Fruit fly (Drosophila melanogaster) whole organism, embryonic: Measurements from ENCODE around the gene CG16758.

Experiments
- Antp ChIP-seq: fragments of 200-800 bp; sonication (Bioruptor generic); optimal IDR thresholded peaks from 3 replicates; lab custom pipeline; 2016; ENCODE audit warnings: missing biosample characterization, missing genetic modification characterization
- Asciz ChIP-seq: fragments of 200-800 bp; sonication (Bioruptor generic); optimal IDR thresholded peaks from 2 replicates; lab custom pipeline; 2017; ENCODE audit warnings: missing biosample characterization, mild to moderate bottlenecking, missing genetic modification characterization, missing genetic modification reagents
- Awh ChIP-seq: fragments of 200-800 bp; sonication (Bioruptor generic); IDR thresholded peaks from 2 replicates; pipeline ENCODE4, ENCODE4 v1.3.6; 2022; ENCODE audit warnings: missing biosample characterization, missing genetic modification characterization
- CG10209 ChIP-seq: fragments of 200-800 bp; sonication (Bioruptor generic); optimal IDR thresholded peaks from 3 replicates; lab custom pipeline; 2017; ENCODE audit warnings: missing biosample characterization, mild to moderate bottlenecking, missing genetic modification characterization, missing genetic modification reagents
- CG10267 ChIP-seq: fragments of 200-800 bp; sonication (Bioruptor generic); optimal IDR thresholded peaks from 2 replicates; lab custom pipeline; 2018; ENCODE audit warnings: missing biosample characterization, mild to moderate bottlenecking, missing genetic modification characterization, moderate library complexity
- CG11085 ChIP-seq: fragments of 200-800 bp; sonication (Bioruptor generic); IDR thresholded peaks from 2 replicates; pipeline ENCODE4 v1.3.6; 2022; ENCODE audit warnings: missing biosample characterization, missing genetic modification characterization
- CG11723 ChIP-seq: fragments of 200-800 bp; sonication (Bioruptor generic); optimal IDR thresholded peaks from 2 replicates; lab custom pipeline; 2017; ENCODE audit warnings: missing biosample characterization, mild to moderate bottlenecking, missing genetic modification characterization
- CG12104 ChIP-seq: fragments of 200-800 bp; sonication (Bioruptor generic); optimal IDR thresholded peaks from 3 replicates; lab custom pipeline; 2016; ENCODE audit warnings: missing biosample characterization, missing genetic modification characterization
- CG13296 ChIP-seq: fragments of 200-800 bp; sonication (Bioruptor generic); optimal IDR thresholded peaks from 3 replicates; lab custom pipeline; 2018; ENCODE audit warnings: missing biosample characterization, mild to moderate bottlenecking, missing genetic modification characterization
- CG13424 ChIP-seq: fragments of 200-800 bp; sonication (Bioruptor generic); optimal IDR thresholded peaks from 2 replicates; lab custom pipeline; 2019; ENCODE audit warnings: missing biosample characterization, mild to moderate bottlenecking, missing genetic modification characterization, moderate library complexity
- CG14014 ChIP-seq: fragments of 200-800 bp; sonication (Bioruptor generic); IDR thresholded peaks from 2 replicates; pipeline ENCODE4 v1.3.6; 2022; ENCODE audit warnings: missing biosample characterization, missing genetic modification characterization
- CG14667 ChIP-seq: fragments of 200-800 bp; sonication (Bioruptor generic); IDR thresholded peaks from 2 replicates; pipeline ENCODE4 v1.3.6; 2022; ENCODE audit warnings: missing biosample characterization, missing genetic modification characterization
- CG17361 ChIP-seq: fragments of 200-800 bp; sonication (Bioruptor generic); IDR thresholded peaks from 3 replicates; pipeline ENCODE4 v1.3.6; 2022; ENCODE audit warnings: missing biosample characterization, missing genetic modification characterization
- CG17829 ChIP-seq: fragments of 200-800 bp; optimal IDR thresholded peaks from 2 replicates; lab custom pipeline; 2019; ENCODE audit warnings: missing biosample characterization, mild to moderate bottlenecking, missing genetic modification characterization, moderate library complexity
- CG18619 ChIP-seq: fragments of 200-800 bp; sonication (Bioruptor generic); optimal IDR thresholded peaks from 3 replicates; lab custom pipeline; 2017; ENCODE audit warnings: missing biosample characterization, mild to moderate bottlenecking, missing genetic modification characterization
- CG18764 ChIP-seq: fragments of 200-800 bp; sonication (Bioruptor generic); optimal IDR thresholded peaks from 3 replicates; lab custom pipeline; 2016; ENCODE audit warnings: missing biosample characterization, missing genetic modification characterization
- CG2678 ChIP-seq: fragments of 200-800 bp; sonication (Bioruptor generic); optimal IDR thresholded peaks from 3 replicates; lab custom pipeline; 2019; ENCODE audit warnings: missing biosample characterization, mild to moderate bottlenecking, missing genetic modification characterization, moderate library complexity
- CG31224 ChIP-seq: fragments of 200-800 bp; sonication (Bioruptor generic); IDR thresholded peaks from 2 replicates; pipeline ENCODE4 v1.3.6; 2022; ENCODE audit warnings: missing biosample characterization, missing genetic modification characterization
- CG31441 ChIP-seq: fragments of 200-800 bp; sonication (Bioruptor generic); IDR thresholded peaks from 2 replicates; pipeline ENCODE4 v1.3.6; 2022; ENCODE audit warnings: missing biosample characterization, missing genetic modification characterization
- CG4854 ChIP-seq: fragments of 200-800 bp; sonication (Bioruptor generic); optimal IDR thresholded peaks from 2 replicates; lab custom pipeline; 2016; ENCODE audit warnings: missing biosample characterization, missing genetic modification characterization, inconsistent platforms
- CG6813 ChIP-seq: fragments of 200-800 bp; sonication (Bioruptor generic); optimal IDR thresholded peaks from 2 replicates; lab custom pipeline; 2017; ENCODE audit warnings: missing biosample characterization, missing genetic modification characterization, mild to moderate bottlenecking, moderate library complexity, missing genetic modification reagents
- CG8089 ChIP-seq: fragments of 200-800 bp; sonication (Bioruptor generic); optimal IDR thresholded peaks from 3 replicates; lab custom pipeline; 2016; ENCODE audit warnings: missing biosample characterization, missing genetic modification characterization
- CG8944 ChIP-seq: fragments of 200-800 bp; sonication (Bioruptor generic); optimal IDR thresholded peaks from 3 replicates; lab custom pipeline; 2016; ENCODE audit warnings: missing biosample characterization, missing genetic modification characterization
- Camta ChIP-seq: fragments of 200-800 bp; sonication (Bioruptor generic); optimal IDR thresholded peaks from 2 replicates; lab custom pipeline; 2016; ENCODE audit warnings: missing biosample characterization, missing genetic modification characterization
- CrebB ChIP-seq: fragments of 200-800 bp; sonication (Bioruptor generic); optimal IDR thresholded peaks from 3 replicates; lab custom pipeline; 2018; ENCODE audit warnings: missing biosample characterization, mild to moderate bottlenecking, missing genetic modification characterization
- HmgD ChIP-seq: fragments of 200-800 bp; sonication (Bioruptor generic); optimal IDR thresholded peaks from 3 replicates; lab custom pipeline; 2016; ENCODE audit warnings: missing biosample characterization, missing genetic modification characterization
- Jarid2 ChIP-seq: fragments of 200-800 bp; sonication (Bioruptor generic); optimal IDR thresholded peaks from 3 replicates; lab custom pipeline; 2017; ENCODE audit warnings: mild to moderate bottlenecking, missing biosample characterization, missing genetic modification reagents, missing genetic modification characterization
- MTF-1 ChIP-seq: fragments of 200-800 bp; sonication (Bioruptor generic); optimal IDR thresholded peaks from 2 replicates; lab custom pipeline; 2018; ENCODE audit warnings: missing biosample characterization, mild to moderate bottlenecking, missing genetic modification characterization, borderline replicate concordance
- Med ChIP-seq: fragments of 200-800 bp; sonication (Bioruptor generic); peaks from one replicate; lab custom pipeline; 2016; ENCODE audit warnings: missing biosample characterization, missing genetic modification characterization, mild to moderate bottlenecking, inconsistent platforms, moderate library complexity
- Mes4 ChIP-seq: fragments of 200-800 bp; sonication (Bioruptor generic); optimal IDR thresholded peaks from 2 replicates; lab custom pipeline; 2016; ENCODE audit warnings: missing biosample characterization, missing genetic modification characterization
- Poxn ChIP-seq: fragments of 200-800 bp; sonication (Bioruptor generic); IDR thresholded peaks from 2 replicates; pipeline ENCODE4 v1.3.6; 2022; ENCODE audit warnings: missing biosample characterization, missing genetic modification characterization
- Side ChIP-seq: fragments of 200-800 bp; sonication (Bioruptor generic); optimal IDR thresholded peaks from 2 replicates; lab custom pipeline; 2016; ENCODE audit warnings: missing biosample characterization, missing genetic modification characterization
- Tbp ChIP-seq: fragments of >200 bp; optimal IDR thresholded peaks from 2 replicates; lab custom pipeline; 2018; ENCODE audit warnings: missing biosample characterization, missing genetic modification characterization
- br ChIP-seq: fragments of >200 bp; optimal IDR thresholded peaks from 2 replicates; lab custom pipeline; 2017
- cad ChIP-seq: fragments of >200 bp; optimal IDR thresholded peaks from 2 replicates; lab custom pipeline; 2017; ENCODE audit warnings: missing biosample characterization, missing genetic modification characterization
- chif ChIP-seq, 2 experiments: fragments of 200-800 bp; sonication (Bioruptor generic); optimal IDR thresholded peaks; 3 replicates each; lab custom pipeline; 2016; ENCODE audit warnings: missing biosample characterization in 2 of 2, missing genetic modification characterization in 2 of 2
- chn ChIP-seq: fragments of 200-800 bp; sonication (Bioruptor generic); optimal IDR thresholded peaks from 2 replicates; lab custom pipeline; 2016; ENCODE audit warnings: missing biosample characterization, missing genetic modification characterization
- eyg ChIP-seq: fragments of 200-800 bp; sonication (Bioruptor generic); optimal IDR thresholded peaks from 3 replicates; lab custom pipeline; 2016; ENCODE audit warnings: missing biosample characterization, missing genetic modification characterization
- gce ChIP-seq: fragments of 200-800 bp; sonication (Bioruptor generic); IDR thresholded peaks from 3 replicates; pipeline ENCODE4 v1.3.6; 2022; ENCODE audit warnings: missing biosample characterization, missing genetic modification characterization
- grau ChIP-seq: fragments of 200-800 bp; optimal IDR thresholded peaks from 3 replicates; lab custom pipeline; 2019; ENCODE audit warnings: missing biosample characterization, mild to moderate bottlenecking, missing genetic modification characterization, moderate library complexity
- insv ChIP-seq, 2 experiments: fragments of 200-800 bp; sonication (Bioruptor generic); optimal IDR thresholded peaks; 3 replicates each; lab custom pipeline; 2016 to 2018; ENCODE audit warnings: missing biosample characterization in 2 of 2, missing genetic modification characterization in 2 of 2
- mirr ChIP-seq: fragments of 200-800 bp; sonication (Bioruptor generic); optimal IDR thresholded peaks from 3 replicates; lab custom pipeline; 2018; ENCODE audit warnings: missing biosample characterization, mild to moderate bottlenecking, missing genetic modification characterization
- odd ChIP-seq: fragments of 200-800 bp; sonication (Bioruptor generic); optimal IDR thresholded peaks from 2 replicates; lab custom pipeline; 2017; ENCODE audit warnings: missing biosample characterization, mild to moderate bottlenecking, missing genetic modification characterization
- pan ChIP-seq, 4 experiments: fragments of >200 bp in 3 of 4; fragments of 200-800 bp in 1 of 4; sonication (Bioruptor generic) in 1 of 4; optimal IDR thresholded peaks in 3 of 4; IDR thresholded peaks in 1 of 4; 2 replicates each; pipeline versions ENCODE4 v1.3.6 to Lab custom; 2017 to 2022; ENCODE audit warnings: missing biosample characterization in 2 of 4, missing genetic modification characterization in 2 of 4, mixed read lengths in 1 of 4
- prd ChIP-seq, 3 experiments: fragments of >200 bp in 2 of 3; fragments of 200-800 bp in 1 of 3; sonication (Bioruptor generic) in 1 of 3; optimal IDR thresholded peaks in 2 of 3; IDR thresholded peaks in 1 of 3; 2 replicates in 2 of 3; 3 replicates in 1 of 3; pipeline versions ENCODE4 v1.3.6 to Lab custom; 2017 to 2022; ENCODE audit warnings: missing biosample characterization in 1 of 3, missing genetic modification characterization in 1 of 3
- pum ChIP-seq: fragments of 200-800 bp; sonication (Bioruptor generic); optimal IDR thresholded peaks from 2 replicates; lab custom pipeline; 2016; ENCODE audit warnings: missing biosample characterization, missing genetic modification characterization
- sens ChIP-seq: fragments of 200-800 bp; sonication (Bioruptor generic); peaks from one replicate; lab custom pipeline; 2016; ENCODE audit warnings: missing biosample characterization, missing genetic modification characterization
- tna ChIP-seq: fragments of 200-800 bp; sonication (Bioruptor generic); IDR thresholded peaks from 2 replicates; pipeline ENCODE4 v1.3.6; 2022; ENCODE audit warnings: missing biosample characterization, missing genetic modification characterization; ENCODE audit not compliant: partially characterized antibody
- vvl ChIP-seq: fragments of 200-800 bp; sonication (Bioruptor generic); IDR thresholded peaks from 2 replicates; pipeline ENCODE4 v1.3.6; 2022; ENCODE audit warnings: missing biosample characterization, missing genetic modification characterization
- z ChIP-seq: fragments of 200-800 bp; sonication (Bioruptor generic); IDR thresholded peaks from 3 replicates; pipeline ENCODE4 v1.3.6; 2022; ENCODE audit warnings: missing biosample characterization, missing genetic modification characterization

The CG16758 gene

dm6 chr3L:2489438-2489837, 14.0 kb downstream of the CG16758 start (continued):
- TF ChIP-seq Camta (GFP tag; lab: Kevin White, UChicago) (peak; percentile 62), CG8944 (GFP tag; lab: Kevin White, UChicago) (no peak), CG11723 (peak; percentile 40), CG6813 (peak; percentile 83), mirr (GFP tag; lab: Kevin White, UChicago) (peak; percentile 11), CG13296 (peak; percentile 52), gce (0 out of 3 replicates have a peak, but pooled peaks have one; percentile 58), CG18619 (GFP tag; lab: Kevin White, UChicago) (peak; percentile 12), CG12104 (GFP tag; lab: Kevin White, UChicago) (peak; percentile 60), CG10267 (tag; lab: Kevin White, UChicago) (peak; percentile 7), odd (GFP tag; lab: Kevin White, UChicago) (peak; percentile 47), vvl (GFP tag; lab: Robert Waterston, UW) (peak; percentile 66; the same call in 1 of the 2 replicates), Poxn (no peak), CG14014 (GFP tag; lab: Robert Waterston, UW) (no peak; the same call in 1 of the 2 replicates), MTF-1 (peak; percentile 85), CG17361 (GFP tag; lab: Robert Waterston, UW) (peak; percentile 32; the same call in 1 of the 3 replicates), CG13424 (peak; percentile 37), CG14667 (no peak), Med (peak; percentile 94), CG8089 (GFP tag; lab: Kevin White, UChicago) (peak; percentile 32), Mes4 (peak; percentile 6), eyg (GFP tag; lab: Kevin White, UChicago) (peak; percentile 52), CG2678 (tag; lab: Kevin White, UChicago) (peak; percentile 65), CG10209 (GFP tag; lab: Kevin White, UChicago) (peak; percentile 37), prd (optimal IDR thresholded peaks at IDR 0.05; lab: Kevin White, UChicago) (no peak), prd (GFP tag; IDR thresholded peaks at IDR 0.05; lab: Robert Waterston, UW) (peak; percentile 39; the same call in 1 of the 3 replicates), CG17829 (tag; lab: Kevin White, UChicago) (peak; percentile 0), CG4854 (GFP tag; lab: Kevin White, UChicago) (peak; percentile 43), grau (tag; lab: Kevin White, UChicago) (no peak), CG31224 (GFP tag; lab: Robert Waterston, UW) (no peak), Tbp (no peak), sens (GFP tag; lab: Kevin White, UChicago) (peak; percentile 96), CG11085 (GFP tag; lab: Robert Waterston, UW) (no peak), Antp (no peak), CG18764 (GFP tag; lab: Kevin White, UChicago) (peak; percentile 51), chif (GFP tag; optimal IDR thresholded peaks at IDR 0.05; lab: Kevin White, UChicago) (no peak), insv (GFP tag; optimal IDR thresholded peaks at IDR 0.05; lab: Kevin White, UChicago) (no peak), pan (optimal IDR thresholded peaks at IDR 0.05; lab: Kevin White, UChicago) (no peak), pan (GFP tag; optimal IDR thresholded peaks at IDR 0.05 in 1 of 2, IDR thresholded peaks at IDR 0.05 in 1 of 2) (peak in 1 of 2 experiments; percentile 9), HmgD (GFP tag; lab: Kevin White, UChicago) (no peak), pum (GFP tag; lab: Kevin White, UChicago) (no peak), CG31441 (peak; percentile 40; the same call in 1 of the 2 replicates), chn (no peak), z (GFP tag; lab: Robert Waterston, UW) (0 out of 3 replicates have a peak, but pooled peaks have one; percentile 34), cad (GFP tag; lab: Kevin White, UChicago) (no peak), Awh (GFP tag; lab: Robert Waterston, UW) (peak; percentile 81), Asciz (peak; percentile 74), CrebB (tag; lab: Kevin White, UChicago) (peak; percentile 20), br (no peak), tna (GFP tag; lab: Robert Waterston, UW) (no peak), Jarid2 (GFP tag; lab: Kevin White, UChicago) (peak; percentile 19), Side (GFP tag; lab: Kevin White, UChicago) (peak; percentile 44)
